Fruit fly (Drosophila melanogaster) whole organism, pupa: Measurements from ENCODE around the gene mEFG1.

Source experiments
- CG10348 ChIP-seq: fragments of 200-800 bp; sonication (Bioruptor generic); IDR thresholded peaks from 2 replicates; pipeline ENCODE4 v1.3.6; 2022; ENCODE audit warnings: missing biosample characterization, missing genetic modification characterization
- CG12605 ChIP-seq: fragments of 200-800 bp; sonication (Bioruptor generic); IDR thresholded peaks from 2 replicates; pipeline ENCODE4 v1.3.6; 2022; ENCODE audit warnings: missing biosample characterization, missing genetic modification characterization
- CG14655 ChIP-seq: fragments of 200-800 bp; sonication (Bioruptor generic); optimal IDR thresholded peaks from 3 replicates; lab custom pipeline; 2017; ENCODE audit warnings: mild to moderate bottlenecking, missing biosample characterization, missing genetic modification reagents, missing genetic modification characterization
- CG15710 ChIP-seq: fragments of 200-800 bp; sonication (Bioruptor generic); optimal IDR thresholded peaks from 2 replicates; lab custom pipeline; 2018; ENCODE audit warnings: missing biosample characterization, mild to moderate bottlenecking, missing genetic modification characterization, moderate library complexity
- CG32121 ChIP-seq: fragments of 200-800 bp; sonication (Bioruptor generic); IDR thresholded peaks from 2 replicates; pipeline ENCODE4 v1.3.6; 2022; ENCODE audit warnings: missing biosample characterization, missing genetic modification characterization
- CG34367 ChIP-seq: fragments of 200-800 bp; sonication (Bioruptor generic); optimal IDR thresholded peaks from 2 replicates; lab custom pipeline; 2018; ENCODE audit warnings: missing biosample characterization, mild to moderate bottlenecking, missing genetic modification characterization
- CG4496 ChIP-seq: fragments of 200-800 bp; sonication (Bioruptor generic); IDR thresholded peaks from 3 replicates; pipeline ENCODE4 v1.3.6; 2022; ENCODE audit warnings: missing biosample characterization, missing genetic modification characterization
- CG9948 ChIP-seq: fragments of 200-800 bp; sonication (Bioruptor generic); optimal IDR thresholded peaks from 2 replicates; lab custom pipeline; 2018; ENCODE audit warnings: missing biosample characterization, mild to moderate bottlenecking, missing genetic modification characterization, moderate library complexity
- D1 ChIP-seq: fragments of 200-800 bp; sonication (Bioruptor generic); optimal IDR thresholded peaks from 2 replicates; lab custom pipeline; 2018; ENCODE audit warnings: missing biosample characterization, mild to moderate bottlenecking, missing genetic modification characterization, moderate library complexity
- EcR ChIP-seq: fragments of 200-800 bp; sonication (Bioruptor generic); optimal IDR thresholded peaks from 3 replicates; lab custom pipeline; 2019; ENCODE audit warnings: missing biosample characterization, missing genetic modification characterization, mild to moderate bottlenecking, moderate library complexity, missing genetic modification reagents
- Pif1A ChIP-seq: fragments of 200-800 bp; sonication (Bioruptor generic); optimal IDR thresholded peaks from 3 replicates; lab custom pipeline; 2016; ENCODE audit warnings: missing biosample characterization, missing genetic modification characterization
- Snoo ChIP-seq: fragments of 200-800 bp; sonication (Bioruptor generic); optimal IDR thresholded peaks from 3 replicates; lab custom pipeline; 2017; ENCODE audit warnings: missing biosample characterization, mild to moderate bottlenecking, missing genetic modification characterization, inconsistent platforms
- fd96Ca ChIP-seq: fragments of 200-800 bp; sonication (Bioruptor generic); IDR thresholded peaks from 3 replicates; pipeline ENCODE4 v1.3.6; 2022; ENCODE audit warnings: missing biosample characterization, missing genetic modification characterization
- gl ChIP-seq: fragments of 200-800 bp; sonication (Bioruptor generic); optimal IDR thresholded peaks from 2 replicates; lab custom pipeline; 2018; ENCODE audit warnings: missing biosample characterization, mild to moderate bottlenecking, missing genetic modification characterization

DNA sequence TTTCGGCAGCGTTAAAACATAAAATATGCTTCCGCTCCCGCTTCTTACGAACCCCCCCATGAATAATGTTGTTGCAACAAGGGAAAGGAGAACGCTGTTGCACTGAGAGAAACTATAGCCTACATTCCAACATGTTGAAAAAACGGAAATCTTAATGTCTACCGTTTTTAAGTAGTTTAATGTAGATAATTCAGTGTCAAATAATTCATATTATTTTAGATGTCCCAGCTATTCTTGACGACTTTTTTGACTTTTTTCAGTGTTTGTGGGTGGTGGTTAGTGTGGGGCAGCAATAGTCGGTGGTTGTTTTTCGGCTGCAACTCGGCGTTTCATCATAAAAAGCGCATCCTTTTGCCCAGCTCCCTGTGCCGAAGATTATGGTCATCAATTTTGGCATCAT is 39.1 kb upstream of the mEFG1 start:
- TF ChIP-seq CG32121 (GFP tag; lab: Robert Waterston, UW) (no peak), CG14655 (GFP tag; lab: Kevin White, UChicago) (no peak), CG34367 (tag; lab: Kevin White, UChicago) (no peak), EcR (GFP tag; lab: Kevin White, UChicago) (no peak), CG12605 (no peak), CG15710 (peak; percentile 6), fd96Ca (GFP tag; lab: Robert Waterston, UW) (no peak), CG10348 (GFP tag; lab: Robert Waterston, UW) (no peak), Snoo (peak; percentile 8), CG9948 (tag; lab: Kevin White, UChicago) (no peak), Pif1A (GFP tag; lab: Kevin White, UChicago) (peak; percentile 27), gl (tag; lab: Kevin White, UChicago) (no peak), CG4496 (GFP tag; lab: Robert Waterston, UW) (no peak), D1 (tag; lab: Kevin White, UChicago) (no peak)
